Fruit fly (Drosophila melanogaster): ENCODE results near the gene CG32376.

The CG32376 gene

dm6 chr3L:7529081-7530021 lies 12.9 kb downstream of the CG32376 start (continued):
- TF ChIP-seq pdm3 (GFP tag; optimal IDR thresholded peaks at IDR 0.05), result peak; percentile 21
- TF ChIP-seq fd85E (GFP tag; optimal IDR thresholded peaks at IDR 0.05), result no peak
- TF ChIP-seq achi (GFP tag; optimal IDR thresholded peaks at IDR 0.05), result peak; percentile 34
- peak; percentile 31 for TF ChIP-seq CG6792 (GFP tag; optimal IDR thresholded peaks at IDR 0.05)
- no peak for TF ChIP-seq topi (GFP tag; optimal IDR thresholded peaks at IDR 0.05)
- no peak for TF ChIP-seq CG3032 (tag; optimal IDR thresholded peaks at IDR 0.05)
- TF ChIP-seq Sox15 (GFP tag; optimal IDR thresholded peaks at IDR 0.05), result no peak
- TF ChIP-seq CG34406 (GFP tag; optimal IDR thresholded peaks at IDR 0.05), result peak; percentile 7
- peak; percentile 20 for TF ChIP-seq CG16779 (tag; optimal IDR thresholded peaks at IDR 0.05)
- peak; percentile 18 for TF ChIP-seq CG6276 (GFP tag; optimal IDR thresholded peaks at IDR 0.05)
- TF ChIP-seq CG11294 (GFP tag; IDR thresholded peaks at IDR 0.05), result 0 out of 2 replicates have a peak, but pooled peaks have one; percentile 26
- peak; percentile 11 for TF ChIP-seq dac (GFP tag; optimal IDR thresholded peaks at IDR 0.05)
- TF ChIP-seq Smox (GFP tag; optimal IDR thresholded peaks at IDR 0.05), result peak; percentile 45

- TF ChIP-seq CG6808 (GFP tag; optimal IDR thresholded peaks at IDR 0.05) (no peak), Sox102F (GFP tag; optimal IDR thresholded peaks at IDR 0.05) (no peak), Eip93F (GFP tag; optimal IDR thresholded peaks at IDR 0.05) (no peak), CG7368 (GFP tag; optimal IDR thresholded peaks at IDR 0.05) (no peak), acj6 (GFP tag; optimal IDR thresholded peaks at IDR 0.05) (no peak), CG11902 (GFP tag; optimal IDR thresholded peaks at IDR 0.05) (no peak), dsx (GFP tag; optimal IDR thresholded peaks at IDR 0.05; ENCODE audit: poor library complexity, severe bottlenecking) (peak; percentile 30), CG11294 (GFP tag; IDR thresholded peaks at IDR 0.05) (no peak), fd85E (GFP tag; optimal IDR thresholded peaks at IDR 0.05) (peak; percentile 36), OdsH (GFP tag; optimal IDR thresholded peaks at IDR 0.05) (no peak), cyc (GFP tag; optimal IDR thresholded peaks at IDR 0.05) (no peak), vri (GFP tag; optimal IDR thresholded peaks at IDR 0.05) (no peak), CG4318 (GFP tag; optimal IDR thresholded peaks at IDR 0.05) (no peak), Met (GFP tag; optimal IDR thresholded peaks at IDR 0.05) (no peak), Sox15 (GFP tag; optimal IDR thresholded peaks at IDR 0.05) (no peak), fkh (GFP tag; optimal IDR thresholded peaks at IDR 0.05) (peak; percentile 80), lz (GFP tag; optimal IDR thresholded peaks at IDR 0.05) (no peak), Sox14 (GFP tag; optimal IDR thresholded peaks at IDR 0.05) (no peak), CG6276 (GFP tag; optimal IDR thresholded peaks at IDR 0.05) (peak; percentile 35), ss (GFP tag; optimal IDR thresholded peaks at IDR 0.05) (peak in 1 of 2 experiments; percentile 29), Smox (GFP tag; optimal IDR thresholded peaks at IDR 0.05) (peak; percentile 32), dac (GFP tag; optimal IDR thresholded peaks at IDR 0.05) (no peak), esn (GFP tag; optimal IDR thresholded peaks at IDR 0.05) (peak; percentile 27), Ets96B (tag; optimal IDR thresholded peaks at IDR 0.05) (no peak), CG32006 (GFP tag; optimal IDR thresholded peaks at IDR 0.05) (no peak), Eip75B (GFP tag; optimal IDR thresholded peaks at IDR 0.05) (no peak), CG6854 (GFP tag; optimal IDR thresholded peaks at IDR 0.05) (peak; percentile 28), CG10669 (GFP tag; optimal IDR thresholded peaks at IDR 0.05) (no peak), CG9139 (GFP tag; optimal IDR thresholded peaks at IDR 0.05) (peak; percentile 24), eg (GFP tag; IDR thresholded peaks at IDR 0.05) (no peak), topi (GFP tag; optimal IDR thresholded peaks at IDR 0.05) (no peak), net (GFP tag; optimal IDR thresholded peaks at IDR 0.05) (no peak), achi (GFP tag; optimal IDR thresholded peaks at IDR 0.05) (no peak), CG11762 (GFP tag; optimal IDR thresholded peaks at IDR 0.05; ENCODE audit: insufficient read depth) (no peak), Ets21C (GFP tag; optimal IDR thresholded peaks at IDR 0.05) (no peak), svp (GFP tag) (peak; percentile 81), fd59A (GFP tag; optimal IDR thresholded peaks at IDR 0.05) (no peak), CG3032 (tag; optimal IDR thresholded peaks at IDR 0.05) (peak; percentile 26), CG6792 (GFP tag; optimal IDR thresholded peaks at IDR 0.05) (no peak), Gug (GFP tag; IDR thresholded peaks at IDR 0.05) (no peak), CG16779 (tag; optimal IDR thresholded peaks at IDR 0.05) (no peak), Blimp-1 (GFP tag; optimal IDR thresholded peaks at IDR 0.05) (no peak)
These were observed 13.7 kb downstream of the CG32376 start, which contains the start of gene lqf for dm6 chr3L:7528380-7529080. Gene lqf, plus strand, starts transcription at chr3L:7528780.

All from whole organism, prepupa.